Fruit fly (Drosophila melanogaster) whole organism, embryonic: ENCODE results near the gene Trpgamma.
A peak's percentile ranks its signal among the peaks of the same experiment; 100 is the strongest.

Experiments
- CG10274 ChIP-seq: fragments of 200-800 bp; sonication (Bioruptor generic); optimal IDR thresholded peaks from 3 replicates; lab custom pipeline; 2017; ENCODE audit warnings: missing biosample characterization, mild to moderate bottlenecking, missing genetic modification characterization
- CG11560 ChIP-seq: fragments of 200-800 bp; sonication (Bioruptor generic); IDR thresholded peaks from 3 replicates; pipeline ENCODE4 v1.3.6; 2022; ENCODE audit warnings: missing biosample characterization, missing genetic modification characterization
- CG12219 ChIP-seq: fragments of 200-800 bp; sonication (Bioruptor generic); optimal IDR thresholded peaks from 3 replicates; lab custom pipeline; 2018; ENCODE audit warnings: missing biosample characterization, mild to moderate bottlenecking, missing genetic modification characterization
- CG12659 ChIP-seq: fragments of 200-800 bp; sonication (Bioruptor generic); optimal IDR thresholded peaks from 3 replicates; lab custom pipeline; 2017; ENCODE audit warnings: mild to moderate bottlenecking, missing biosample characterization, missing genetic modification reagents, missing genetic modification characterization
- CG12769 ChIP-seq: fragments of 200-800 bp; sonication (Bioruptor generic); optimal IDR thresholded peaks from 2 replicates; lab custom pipeline; 2019; ENCODE audit warnings: missing biosample characterization, mild to moderate bottlenecking, missing genetic modification characterization, moderate library complexity
- CG14050 ChIP-seq: fragments of 200-800 bp; sonication (Bioruptor generic); IDR thresholded peaks from 3 replicates; pipeline ENCODE4 v1.3.6; 2022; ENCODE audit warnings: missing biosample characterization, missing genetic modification characterization
- CG15269 ChIP-seq: fragments of 200-800 bp; sonication (Bioruptor generic); optimal IDR thresholded peaks from 2 replicates; lab custom pipeline; 2018; ENCODE audit warnings: missing biosample characterization, mild to moderate bottlenecking, missing genetic modification characterization, moderate library complexity
- CG15514 ChIP-seq: fragments of 200-800 bp; sonication (Bioruptor generic); optimal IDR thresholded peaks from 3 replicates; lab custom pipeline; 2017; ENCODE audit warnings: missing biosample characterization, missing genetic modification characterization, mild to moderate bottlenecking, moderate library complexity, missing genetic modification reagents
- CG1602 ChIP-seq: fragments of 200-800 bp; sonication (Bioruptor generic); optimal IDR thresholded peaks from 3 replicates; lab custom pipeline; 2016; ENCODE audit warnings: missing biosample characterization, missing genetic modification characterization
- CG16779 ChIP-seq: fragments of 200-800 bp; sonication (Bioruptor generic); IDR thresholded peaks from 2 replicates; pipeline ENCODE4 v1.3.6; 2022; ENCODE audit warnings: missing biosample characterization, missing genetic modification characterization
- CG2120 ChIP-seq: fragments of 200-800 bp; sonication (Bioruptor generic); optimal IDR thresholded peaks from 3 replicates; lab custom pipeline; 2016; ENCODE audit warnings: missing biosample characterization, missing genetic modification characterization
- CG3407 ChIP-seq: fragments of 200-800 bp; sonication (Bioruptor generic); optimal IDR thresholded peaks from 2 replicates; lab custom pipeline; 2018; ENCODE audit warnings: missing biosample characterization, mild to moderate bottlenecking, missing genetic modification characterization
- CG4282 ChIP-seq: fragments of 200-800 bp; sonication (Bioruptor generic); optimal IDR thresholded peaks from 2 replicates; lab custom pipeline; 2016; ENCODE audit warnings: missing biosample characterization, missing genetic modification characterization
- CG4707 ChIP-seq: fragments of 200-800 bp; sonication (Bioruptor generic); optimal IDR thresholded peaks from 2 replicates; lab custom pipeline; 2018; ENCODE audit warnings: missing biosample characterization, mild to moderate bottlenecking, missing genetic modification characterization, moderate library complexity
- CG5953 ChIP-seq: fragments of 200-800 bp; sonication (Bioruptor generic); IDR thresholded peaks from 2 replicates; pipeline ENCODE4 v1.3.6; 2022; ENCODE audit warnings: missing biosample characterization, missing genetic modification characterization
- CG6689 ChIP-seq: fragments of 200-800 bp; sonication (Bioruptor generic); IDR thresholded peaks from 2 replicates; pipeline ENCODE4 v1.3.6; 2022; ENCODE audit warnings: missing biosample characterization, missing genetic modification characterization
- CG6765 ChIP-seq: fragments of 200-800 bp; sonication (Bioruptor generic); optimal IDR thresholded peaks from 3 replicates; lab custom pipeline; 2017; ENCODE audit warnings: missing biosample characterization, mild to moderate bottlenecking, missing genetic modification characterization
- CG7839 ChIP-seq: fragments of 200-800 bp; sonication (Bioruptor generic); optimal IDR thresholded peaks from 3 replicates; lab custom pipeline; 2018; ENCODE audit warnings: missing biosample characterization, mild to moderate bottlenecking, missing genetic modification characterization, moderate library complexity
- CG9437 ChIP-seq: fragments of 200-800 bp; sonication (Bioruptor generic); optimal IDR thresholded peaks from 2 replicates; lab custom pipeline; 2018; ENCODE audit warnings: missing biosample characterization, mild to moderate bottlenecking, missing genetic modification characterization
- CG9727 ChIP-seq: fragments of 200-800 bp; sonication (Bioruptor generic); optimal IDR thresholded peaks from 3 replicates; lab custom pipeline; 2017; ENCODE audit warnings: missing biosample characterization, mild to moderate bottlenecking, missing genetic modification characterization
- Dbx ChIP-seq: fragments of 200-800 bp; sonication (Bioruptor generic); IDR thresholded peaks from 3 replicates; pipeline ENCODE4 v1.3.6; 2022; ENCODE audit warnings: missing biosample characterization, missing genetic modification characterization
- HHEX ChIP-seq: fragments of 200-800 bp; sonication (Bioruptor generic); optimal IDR thresholded peaks from 3 replicates; lab custom pipeline; 2017; ENCODE audit warnings: missing biosample characterization, mild to moderate bottlenecking, missing genetic modification characterization, missing genetic modification reagents
- HLH4C ChIP-seq: fragments of 200-800 bp; sonication (Bioruptor generic); IDR thresholded peaks from 3 replicates; pipeline ENCODE4 v1.3.6; 2022; ENCODE audit warnings: missing biosample characterization, missing genetic modification characterization; ENCODE audit not compliant: partially characterized antibody
- HmgZ ChIP-seq: fragments of 200-800 bp; sonication (Bioruptor generic); optimal IDR thresholded peaks from 2 replicates; lab custom pipeline; 2018; ENCODE audit warnings: missing biosample characterization, mild to moderate bottlenecking, missing genetic modification characterization
- Med ChIP-seq: fragments of 200-800 bp; sonication (Bioruptor generic); peaks from one replicate; lab custom pipeline; 2016; ENCODE audit warnings: missing biosample characterization, missing genetic modification characterization, mild to moderate bottlenecking, inconsistent platforms, moderate library complexity
- NC2β ChIP-seq: fragments of 200-800 bp; sonication (Bioruptor generic); optimal IDR thresholded peaks from 2 replicates; lab custom pipeline; 2016; ENCODE audit warnings: missing biosample characterization, missing genetic modification characterization
- Nf-YB ChIP-seq: fragments of 200-800 bp; sonication (Bioruptor generic); optimal IDR thresholded peaks from 3 replicates; lab custom pipeline; 2019; ENCODE audit warnings: missing biosample characterization, mild to moderate bottlenecking, missing genetic modification characterization, moderate library complexity
- Oli ChIP-seq: fragments of 200-800 bp; sonication (Bioruptor generic); optimal IDR thresholded peaks from 2 replicates; lab custom pipeline; 2018; ENCODE audit warnings: missing biosample characterization, mild to moderate bottlenecking, missing genetic modification characterization, moderate library complexity
- Ravus ChIP-seq: fragments of 200-800 bp; sonication (Bioruptor generic); IDR thresholded peaks from 2 replicates; pipeline ENCODE4 v1.3.6; 2022; ENCODE audit warnings: missing biosample characterization, missing genetic modification characterization
- Sox100B ChIP-seq: fragments of 200-800 bp; sonication (Bioruptor generic); optimal IDR thresholded peaks from 3 replicates; lab custom pipeline; 2018; ENCODE audit warnings: missing biosample characterization, mild to moderate bottlenecking, missing genetic modification characterization
- ac ChIP-seq: fragments of 200-800 bp; sonication (Bioruptor generic); optimal IDR thresholded peaks from 3 replicates; lab custom pipeline; 2017; ENCODE audit warnings: missing biosample characterization, mild to moderate bottlenecking, missing genetic modification characterization
- amos ChIP-seq: fragments of 200-800 bp; sonication (Bioruptor generic); IDR thresholded peaks from 2 replicates; pipeline ENCODE4 v1.3.6; 2022; ENCODE audit warnings: missing biosample characterization, missing genetic modification characterization; ENCODE audit not compliant: partially characterized antibody
- bsh ChIP-seq, 2 experiments: fragments of 200-800 bp; sonication (Bioruptor generic); optimal IDR thresholded peaks; 2 replicates each; lab custom pipeline; 2017 to 2018; ENCODE audit warnings: mild to moderate bottlenecking in 2 of 2, missing biosample characterization in 2 of 2, missing genetic modification characterization in 2 of 2, moderate library complexity in 1 of 2
- caup ChIP-seq: fragments of 200-800 bp; sonication (Bioruptor generic); optimal IDR thresholded peaks from 3 replicates; lab custom pipeline; 2017; ENCODE audit warnings: missing biosample characterization, mild to moderate bottlenecking, missing genetic modification characterization, moderate library complexity; ENCODE audit not compliant: severe bottlenecking
- ci ChIP-seq: fragments of 200-800 bp; sonication (Bioruptor generic); IDR thresholded peaks from 3 replicates; pipeline ENCODE4 v1.3.6; 2022; ENCODE audit warnings: missing biosample characterization, missing genetic modification characterization
- dmrt99B ChIP-seq: fragments of 200-800 bp; sonication (Bioruptor generic); optimal IDR thresholded peaks from 2 replicates; lab custom pipeline; 2018; ENCODE audit warnings: missing biosample characterization, mild to moderate bottlenecking, missing genetic modification characterization, moderate library complexity
- gcm ChIP-seq: fragments of 200-800 bp; sonication (Bioruptor generic); optimal IDR thresholded peaks from 2 replicates; lab custom pipeline; 2019; ENCODE audit warnings: missing biosample characterization, mild to moderate bottlenecking, missing genetic modification characterization, moderate library complexity
- hkb ChIP-seq, 2 experiments: fragments of 200-800 bp in 1 of 2; fragments of >200 bp in 1 of 2; sonication (Bioruptor generic) in 1 of 2; IDR thresholded peaks in 1 of 2; optimal IDR thresholded peaks in 1 of 2; 2 replicates each; pipeline versions ENCODE4 v1.3.6 to Lab custom; 2017 to 2022; ENCODE audit warnings: missing biosample characterization in 1 of 2, missing genetic modification characterization in 1 of 2
- jigr1 ChIP-seq: fragments of 200-800 bp; sonication (Bioruptor generic); IDR thresholded peaks from 3 replicates; pipeline ENCODE4 v1.3.6; 2022; ENCODE audit warnings: missing biosample characterization, missing genetic modification characterization
- jing ChIP-seq: fragments of 200-800 bp; sonication (Bioruptor generic); optimal IDR thresholded peaks from 2 replicates; lab custom pipeline; 2018; ENCODE audit warnings: missing biosample characterization, mild to moderate bottlenecking, missing genetic modification characterization
- ken ChIP-seq: fragments of 200-800 bp; sonication (Bioruptor generic); IDR thresholded peaks from 3 replicates; pipeline ENCODE4 v1.3.6; 2022; ENCODE audit warnings: missing biosample characterization, missing genetic modification characterization
- knrl ChIP-seq: fragments of 200-800 bp; sonication (Bioruptor generic); IDR thresholded peaks from 3 replicates; pipeline ENCODE4 v1.3.6; 2022; ENCODE audit warnings: missing biosample characterization, missing genetic modification characterization; ENCODE audit not compliant: partially characterized antibody
- pb ChIP-seq: fragments of 200-800 bp; sonication (Bioruptor generic); optimal IDR thresholded peaks from 3 replicates; lab custom pipeline; 2016; ENCODE audit warnings: missing biosample characterization, missing genetic modification characterization
- pros ChIP-seq: fragments of 200-800 bp; sonication (Bioruptor generic); optimal IDR thresholded peaks from 3 replicates; lab custom pipeline; 2019; ENCODE audit warnings: missing biosample characterization, mild to moderate bottlenecking, missing genetic modification characterization, moderate library complexity
- sc ChIP-seq, 3 experiments: fragments of >200 bp in 2 of 3; fragments of 200-800 bp in 1 of 3; sonication (Bioruptor generic) in 1 of 3; optimal IDR thresholded peaks; 2 replicates in 2 of 3; 3 replicates in 1 of 3; lab custom pipeline; 2017; ENCODE audit warnings: mild to moderate bottlenecking in 1 of 3, missing biosample characterization in 1 of 3, missing genetic modification characterization in 1 of 3, missing genetic modification reagents in 1 of 3
- stc ChIP-seq: fragments of 200-800 bp; sonication (Bioruptor generic); IDR thresholded peaks from 2 replicates; pipeline ENCODE4 v1.3.6; 2022; ENCODE audit warnings: missing biosample characterization, missing genetic modification characterization
- tll ChIP-seq, 2 experiments: fragments of 200-800 bp in 1 of 2; fragments of >200 bp in 1 of 2; sonication (Bioruptor generic) in 1 of 2; optimal IDR thresholded peaks; 2 replicates each; lab custom pipeline; 2017 to 2019; ENCODE audit warnings: missing biosample characterization in 2 of 2, missing genetic modification characterization in 2 of 2, mild to moderate bottlenecking in 1 of 2, moderate library complexity in 1 of 2
- vvl ChIP-seq: fragments of 200-800 bp; sonication (Bioruptor generic); IDR thresholded peaks from 2 replicates; pipeline ENCODE4 v1.3.6; 2022; ENCODE audit warnings: missing biosample characterization, missing genetic modification characterization
- yki ChIP-seq: fragments of >200 bp; optimal IDR thresholded peaks from 3 replicates; lab custom pipeline; 2018

The Trpgamma gene

DNA sequence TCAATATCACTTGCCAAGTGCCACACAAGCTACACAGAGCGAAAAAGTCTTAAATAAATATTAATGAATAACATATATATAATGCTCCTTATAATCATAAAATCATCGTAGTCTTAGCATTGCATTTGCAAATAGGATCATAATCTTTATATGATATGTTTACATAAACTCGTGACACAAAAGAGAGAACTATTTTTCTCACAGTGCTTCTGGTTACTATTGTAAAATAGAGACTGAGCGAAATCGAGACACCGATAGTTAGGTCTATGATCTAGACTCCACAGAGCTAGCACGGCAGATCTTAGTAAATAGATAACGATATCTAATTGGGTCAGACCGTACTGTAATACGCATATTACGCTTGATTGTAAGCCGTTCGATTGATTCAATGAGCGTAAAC is 33.2 kb upstream of the Trpgamma start (continued):
- no peak for TF ChIP-seq CG6765 (GFP tag; lab: Kevin White, UChicago)
- peak; percentile 57 for TF ChIP-seq caup
- TF ChIP-seq CG10274 (GFP tag; lab: Kevin White, UChicago): no peak
- TF ChIP-seq CG4707: peak; percentile 48
- no peak for TF ChIP-seq stc (GFP tag; lab: Robert Waterston, UW)
- TF ChIP-seq HmgZ (tag; lab: Kevin White, UChicago): peak; percentile 24
- no peak for TF ChIP-seq yki
- peak; percentile 69; the same call in 2 of the 3 replicates for TF ChIP-seq ken (GFP tag; lab: Robert Waterston, UW)
- peak; percentile 60 for TF ChIP-seq CG9727
- no peak for TF ChIP-seq HLH4C (GFP tag; lab: Robert Waterston, UW)
- TF ChIP-seq CG3407 (GFP tag; lab: Kevin White, UChicago): peak; percentile 68
- TF ChIP-seq CG12659 (GFP tag; lab: Kevin White, UChicago): peak; percentile 65
- no peak for TF ChIP-seq sc (optimal IDR thresholded peaks at IDR 0.05; lab: Kevin White, UChicago)
- TF ChIP-seq sc (GFP tag; optimal IDR thresholded peaks at IDR 0.05; lab: Kevin White, UChicago): peak; percentile 54
- no peak for TF ChIP-seq CG4282 (GFP tag; lab: Kevin White, UChicago)
- TF ChIP-seq CG11560 (tag; lab: Robert Waterston, UW): peak; percentile 46; the same call in 1 of the 3 replicates
- peak in 1 of 2 experiments; percentile 88 for TF ChIP-seq bsh (GFP tag; optimal IDR thresholded peaks at IDR 0.05; lab: Kevin White, UChicago)
- no peak for TF ChIP-seq jigr1 (GFP tag; lab: Robert Waterston, UW)
- peak; percentile 55 for TF ChIP-seq Nf-YB
- TF ChIP-seq ac (GFP tag; lab: Kevin White, UChicago): no peak
- no peak for TF ChIP-seq amos (GFP tag; lab: Robert Waterston, UW)
- TF ChIP-seq vvl (GFP tag; lab: Robert Waterston, UW): peak; percentile 86
- TF ChIP-seq CG9437: peak; percentile 41
- TF ChIP-seq NC2β: no peak
- TF ChIP-seq knrl (GFP tag; lab: Robert Waterston, UW): no peak
- peak; percentile 67 for TF ChIP-seq CG12219 (GFP tag; lab: Kevin White, UChicago)
- TF ChIP-seq Ravus: peak; percentile 60
- no peak for TF ChIP-seq HHEX (GFP tag; lab: Kevin White, UChicago)
- peak; percentile 54 for TF ChIP-seq jing (GFP tag; lab: Kevin White, UChicago)
- TF ChIP-seq CG15514 (GFP tag; lab: Kevin White, UChicago): no peak
- peak; percentile 47 for TF ChIP-seq Med (GFP tag; lab: Kevin White, UChicago)
- no peak for TF ChIP-seq CG6689 (GFP tag; lab: Robert Waterston, UW)
- TF ChIP-seq CG1602 (GFP tag; lab: Kevin White, UChicago): peak; percentile 51
- peak; percentile 71 for TF ChIP-seq gcm
- TF ChIP-seq CG14050: peak; percentile 70
- TF ChIP-seq Dbx: peak; percentile 47; the same call in 1 of the 3 replicates
- TF ChIP-seq pb (GFP tag; lab: Kevin White, UChicago): no peak
- peak; percentile 85 for TF ChIP-seq CG7839
- peak; percentile 18 for TF ChIP-seq CG12769 (tag; lab: Kevin White, UChicago)
- no peak for TF ChIP-seq pros
- peak; percentile 87 for TF ChIP-seq CG15269
- peak; percentile 91 for TF ChIP-seq ci (GFP tag; lab: Robert Waterston, UW)
- TF ChIP-seq CG2120: peak; percentile 39
- peak; percentile 80 for TF ChIP-seq CG5953 (GFP tag; lab: Robert Waterston, UW)
- no peak for TF ChIP-seq CG16779 (GFP tag; lab: Robert Waterston, UW)
- TF ChIP-seq tll (GFP tag; optimal IDR thresholded peaks at IDR 0.05; lab: Kevin White, UChicago): no peak
- peak; percentile 79 for TF ChIP-seq Oli (tag; lab: Kevin White, UChicago)
- TF ChIP-seq Sox100B (GFP tag; lab: Kevin White, UChicago): peak; percentile 3
- no peak for TF ChIP-seq hkb (optimal IDR thresholded peaks at IDR 0.05; lab: Kevin White, UChicago)
- TF ChIP-seq hkb (GFP tag; IDR thresholded peaks at IDR 0.05; lab: Robert Waterston, UW): peak; percentile 88
- peak; percentile 67 for TF ChIP-seq dmrt99B
